Fruit fly (Drosophila melanogaster) whole organism, embryonic: ENCODE results near the gene mRpL4.

Experiments used
- Asciz ChIP-seq: fragments of 200-800 bp; sonication (Bioruptor generic); optimal IDR thresholded peaks from 2 replicates; lab custom pipeline; 2017; ENCODE audit warnings: missing biosample characterization, mild to moderate bottlenecking, missing genetic modification characterization, missing genetic modification reagents
- Bteb2 ChIP-seq: fragments of 200-800 bp; sonication (Bioruptor generic); optimal IDR thresholded peaks from 2 replicates; lab custom pipeline; 2016; ENCODE audit warnings: missing biosample characterization, missing genetic modification characterization
- CG11723 ChIP-seq: fragments of 200-800 bp; sonication (Bioruptor generic); optimal IDR thresholded peaks from 2 replicates; lab custom pipeline; 2017; ENCODE audit warnings: missing biosample characterization, mild to moderate bottlenecking, missing genetic modification characterization
- CG12104 ChIP-seq: fragments of 200-800 bp; sonication (Bioruptor generic); optimal IDR thresholded peaks from 3 replicates; lab custom pipeline; 2016; ENCODE audit warnings: missing biosample characterization, missing genetic modification characterization
- CG13424 ChIP-seq: fragments of 200-800 bp; sonication (Bioruptor generic); optimal IDR thresholded peaks from 2 replicates; lab custom pipeline; 2019; ENCODE audit warnings: missing biosample characterization, mild to moderate bottlenecking, missing genetic modification characterization, moderate library complexity
- CG14441 ChIP-seq: fragments of 200-800 bp; sonication (Bioruptor generic); IDR thresholded peaks from 2 replicates; pipeline ENCODE4 v1.3.6; 2022; ENCODE audit warnings: missing biosample characterization, missing genetic modification characterization
- CG14710 ChIP-seq: fragments of 200-800 bp; sonication (Bioruptor generic); optimal IDR thresholded peaks from 3 replicates; lab custom pipeline; 2019; ENCODE audit warnings: missing biosample characterization, mild to moderate bottlenecking, missing genetic modification characterization, moderate library complexity
- CG15269 ChIP-seq: fragments of 200-800 bp; sonication (Bioruptor generic); optimal IDR thresholded peaks from 2 replicates; lab custom pipeline; 2018; ENCODE audit warnings: missing biosample characterization, mild to moderate bottlenecking, missing genetic modification characterization, moderate library complexity
- CG17359 ChIP-seq: fragments of 200-800 bp; sonication (Bioruptor generic); optimal IDR thresholded peaks from 3 replicates; lab custom pipeline; 2018; ENCODE audit warnings: missing biosample characterization, mild to moderate bottlenecking, missing genetic modification characterization, moderate library complexity
- CG18262 ChIP-seq: fragments of 200-800 bp; optimal IDR thresholded peaks from 3 replicates; lab custom pipeline; 2019; ENCODE audit warnings: missing biosample characterization, mild to moderate bottlenecking, missing genetic modification characterization, moderate library complexity
- CG2199 ChIP-seq: fragments of 200-800 bp; sonication (Bioruptor generic); IDR thresholded peaks from 3 replicates; pipeline ENCODE4 v1.3.6; 2022; ENCODE audit warnings: missing biosample characterization, missing genetic modification characterization
- CG33213 ChIP-seq: fragments of 200-800 bp; sonication (Bioruptor generic); optimal IDR thresholded peaks from 3 replicates; lab custom pipeline; 2016; ENCODE audit warnings: missing biosample characterization, missing genetic modification characterization
- CG6254 ChIP-seq: fragments of 200-800 bp; sonication (Bioruptor generic); optimal IDR thresholded peaks from 3 replicates; lab custom pipeline; 2017; ENCODE audit warnings: mild to moderate bottlenecking, missing biosample characterization, missing genetic modification reagents, missing genetic modification characterization
- CG6765 ChIP-seq: fragments of 200-800 bp; sonication (Bioruptor generic); optimal IDR thresholded peaks from 3 replicates; lab custom pipeline; 2017; ENCODE audit warnings: missing biosample characterization, mild to moderate bottlenecking, missing genetic modification characterization
- CG7745 ChIP-seq: fragments of 200-800 bp; sonication (Bioruptor generic); optimal IDR thresholded peaks from 2 replicates; lab custom pipeline; 2018; ENCODE audit warnings: missing biosample characterization, mild to moderate bottlenecking, missing genetic modification characterization, moderate library complexity
- CG7928 ChIP-seq: fragments of 200-800 bp; sonication (Bioruptor generic); optimal IDR thresholded peaks from 2 replicates; lab custom pipeline; 2017; ENCODE audit warnings: missing biosample characterization, mild to moderate bottlenecking, missing genetic modification characterization
- CG8281 ChIP-seq: fragments of 200-800 bp; sonication (Bioruptor generic); optimal IDR thresholded peaks from 2 replicates; lab custom pipeline; 2018; ENCODE audit warnings: missing biosample characterization, mild to moderate bottlenecking, missing genetic modification characterization, moderate library complexity
- D19B ChIP-seq: fragments of 200-800 bp; sonication (Bioruptor generic); optimal IDR thresholded peaks from 2 replicates; lab custom pipeline; 2017; ENCODE audit warnings: missing biosample characterization, mild to moderate bottlenecking, missing genetic modification characterization
- Dad ChIP-seq: fragments of 200-800 bp; sonication (Bioruptor generic); optimal IDR thresholded peaks from 3 replicates; lab custom pipeline; 2016; ENCODE audit warnings: missing biosample characterization, missing genetic modification characterization
- Doc2 ChIP-seq: fragments of 200-800 bp; sonication (Bioruptor generic); IDR thresholded peaks from 2 replicates; pipeline ENCODE4 v1.3.6; 2022; ENCODE audit warnings: missing biosample characterization, missing genetic modification characterization
- Ets65A ChIP-seq: fragments of 200-800 bp; sonication (Bioruptor generic); peaks from one replicate; lab custom pipeline; 2016; ENCODE audit warnings: missing biosample characterization, missing genetic modification characterization
- HLH54F ChIP-seq: fragments of 200-800 bp; sonication (Bioruptor generic); optimal IDR thresholded peaks from 3 replicates; lab custom pipeline; 2016; ENCODE audit warnings: missing biosample characterization, missing genetic modification characterization
- Hey ChIP-seq: fragments of 200-800 bp; sonication (Bioruptor generic); optimal IDR thresholded peaks from 3 replicates; lab custom pipeline; 2018; ENCODE audit warnings: missing biosample characterization, mild to moderate bottlenecking, missing genetic modification characterization
- Oli ChIP-seq: fragments of 200-800 bp; sonication (Bioruptor generic); optimal IDR thresholded peaks from 2 replicates; lab custom pipeline; 2018; ENCODE audit warnings: missing biosample characterization, mild to moderate bottlenecking, missing genetic modification characterization, moderate library complexity
- Opbp ChIP-seq: fragments of 200-800 bp; sonication (Bioruptor generic); IDR thresholded peaks from 3 replicates; pipeline ENCODE4 v1.3.6; 2022; ENCODE audit warnings: missing biosample characterization, missing genetic modification characterization; ENCODE audit not compliant: partially characterized antibody
- Pdp1 ChIP-seq, 2 experiments: fragments of 200-800 bp; sonication (Bioruptor generic); optimal IDR thresholded peaks; 3 replicates each; lab custom pipeline; 2016; ENCODE audit warnings: missing biosample characterization in 2 of 2, missing genetic modification characterization in 2 of 2, mild to moderate bottlenecking in 1 of 2, moderate library complexity in 1 of 2
- Sox102F ChIP-seq: fragments of 200-800 bp; sonication (Bioruptor generic); optimal IDR thresholded peaks from 2 replicates; lab custom pipeline; 2018; ENCODE audit warnings: missing biosample characterization, mild to moderate bottlenecking, missing genetic modification characterization, moderate library complexity
- Xrp1 ChIP-seq: fragments of 200-800 bp; sonication (Bioruptor generic); IDR thresholded peaks from 2 replicates; pipeline ENCODE4 v1.3.6; 2022; ENCODE audit warnings: missing biosample characterization, missing genetic modification characterization
- YL-1 ChIP-seq: fragments of 200-800 bp; sonication (Bioruptor generic); optimal IDR thresholded peaks from 3 replicates; lab custom pipeline; 2017; ENCODE audit warnings: missing biosample characterization, mild to moderate bottlenecking, missing genetic modification characterization
- ara ChIP-seq: fragments of 200-800 bp; sonication (Bioruptor generic); IDR thresholded peaks from 2 replicates; pipeline ENCODE4 v1.3.6; 2022; ENCODE audit warnings: missing biosample characterization, missing genetic modification characterization
- az2 ChIP-seq: fragments of 200-800 bp; sonication (Bioruptor generic); optimal IDR thresholded peaks from 3 replicates; lab custom pipeline; 2016; ENCODE audit warnings: missing biosample characterization, missing genetic modification characterization
- disco-r ChIP-seq: fragments of 200-800 bp; sonication (Bioruptor generic); optimal IDR thresholded peaks from 2 replicates; lab custom pipeline; 2016; ENCODE audit warnings: missing biosample characterization, missing genetic modification characterization
- dmrt11E ChIP-seq: fragments of 200-800 bp; sonication (Bioruptor generic); optimal IDR thresholded peaks from 3 replicates; lab custom pipeline; 2018; ENCODE audit warnings: missing biosample characterization, mild to moderate bottlenecking, missing genetic modification characterization, moderate library complexity
- fd3F ChIP-seq: fragments of 200-800 bp; sonication (Bioruptor generic); optimal IDR thresholded peaks from 2 replicates; lab custom pipeline; 2018; ENCODE audit warnings: missing biosample characterization, mild to moderate bottlenecking, missing genetic modification characterization, moderate library complexity
- gce ChIP-seq: fragments of 200-800 bp; sonication (Bioruptor generic); IDR thresholded peaks from 3 replicates; pipeline ENCODE4 v1.3.6; 2022; ENCODE audit warnings: missing biosample characterization, missing genetic modification characterization
- gem ChIP-seq: fragments of 200-800 bp; sonication (Bioruptor generic); optimal IDR thresholded peaks from 2 replicates; lab custom pipeline; 2019; ENCODE audit warnings: missing biosample characterization, mild to moderate bottlenecking, missing genetic modification characterization, moderate library complexity
- gsb-n ChIP-seq: fragments of 200-800 bp; sonication (Bioruptor generic); optimal IDR thresholded peaks from 3 replicates; lab custom pipeline; 2018; ENCODE audit warnings: missing biosample characterization, mild to moderate bottlenecking, missing genetic modification characterization
- klu ChIP-seq: fragments of 200-800 bp; sonication (Bioruptor generic); IDR thresholded peaks from 2 replicates; pipeline ENCODE4 v1.3.6; 2022; ENCODE audit warnings: missing biosample characterization, missing genetic modification characterization
- lola ChIP-seq, 3 experiments: fragments of >200 bp in 2 of 3; fragments of 200-800 bp in 1 of 3; sonication (Bioruptor generic) in 1 of 3; optimal IDR thresholded peaks; 2 replicates each; lab custom pipeline; 2017 to 2019; ENCODE audit warnings: missing biosample characterization in 3 of 3, missing genetic modification characterization in 3 of 3, mild to moderate bottlenecking in 1 of 3, moderate library complexity in 1 of 3
- nerfin-1 ChIP-seq: fragments of 200-800 bp; sonication (Bioruptor generic); optimal IDR thresholded peaks from 3 replicates; lab custom pipeline; 2019; ENCODE audit warnings: missing biosample characterization, mild to moderate bottlenecking, missing genetic modification characterization, moderate library complexity
- nmo ChIP-seq: fragments of 200-800 bp; sonication (Bioruptor generic); optimal IDR thresholded peaks from 2 replicates; lab custom pipeline; 2018; ENCODE audit warnings: missing biosample characterization, mild to moderate bottlenecking, missing genetic modification characterization, moderate library complexity
- otp ChIP-seq: fragments of 200-800 bp; sonication (Bioruptor generic); IDR thresholded peaks from 3 replicates; pipeline ENCODE4, ENCODE4 v1.3.6; 2022; ENCODE audit warnings: missing biosample characterization, missing genetic modification characterization
- pfk ChIP-seq: fragments of 200-800 bp; sonication (Bioruptor generic); optimal IDR thresholded peaks from 2 replicates; lab custom pipeline; 2018; ENCODE audit warnings: missing biosample characterization, mild to moderate bottlenecking, missing genetic modification characterization, moderate library complexity
- prd ChIP-seq, 3 experiments: fragments of >200 bp in 2 of 3; fragments of 200-800 bp in 1 of 3; sonication (Bioruptor generic) in 1 of 3; optimal IDR thresholded peaks in 2 of 3; IDR thresholded peaks in 1 of 3; 2 replicates in 2 of 3; 3 replicates in 1 of 3; pipeline versions ENCODE4 v1.3.6 to Lab custom; 2017 to 2022; ENCODE audit warnings: missing biosample characterization in 1 of 3, missing genetic modification characterization in 1 of 3
- sens ChIP-seq: fragments of 200-800 bp; sonication (Bioruptor generic); peaks from one replicate; lab custom pipeline; 2016; ENCODE audit warnings: missing biosample characterization, missing genetic modification characterization
- sisA ChIP-seq: fragments of 200-800 bp; sonication (Bioruptor generic); IDR thresholded peaks from 2 replicates; pipeline ENCODE4 v1.3.6; 2022; ENCODE audit warnings: missing biosample characterization, missing genetic modification characterization
- tgo ChIP-seq: fragments of 200-800 bp; sonication (Bioruptor generic); IDR thresholded peaks from 3 replicates; pipeline ENCODE4 v1.3.6; 2022; ENCODE audit warnings: missing biosample characterization, missing genetic modification characterization
- tio ChIP-seq: fragments of 200-800 bp; sonication (Bioruptor generic); optimal IDR thresholded peaks from 2 replicates; lab custom pipeline; 2017; ENCODE audit warnings: missing biosample characterization, missing genetic modification characterization, inconsistent platforms
- tup ChIP-seq: fragments of 200-800 bp; sonication (Bioruptor generic); optimal IDR thresholded peaks from 2 replicates; lab custom pipeline; 2016; ENCODE audit warnings: missing biosample characterization, mild to moderate bottlenecking, missing genetic modification characterization, moderate library complexity
- twi ChIP-seq: fragments of 200-800 bp; optimal IDR thresholded peaks from 2 replicates; lab custom pipeline; 2019; ENCODE audit warnings: missing biosample characterization, mild to moderate bottlenecking, missing genetic modification characterization, moderate library complexity

mRpL4 gene

dm6 chr2L:16357865-16358264 is 28.9 kb upstream of the mRpL4 start (continued):
- TF ChIP-seq gce (GFP tag; lab: Robert Waterston, UW): no peak
- TF ChIP-seq Xrp1 (GFP tag; lab: Robert Waterston, UW): peak; percentile 54; the same call in 1 of the 2 replicates
- TF ChIP-seq sens (GFP tag; lab: Kevin White, UChicago): peak; percentile 82
- no peak for TF ChIP-seq fd3F (GFP tag; lab: Kevin White, UChicago)
- TF ChIP-seq gem (tag; lab: Kevin White, UChicago): peak; percentile 63
- peak; percentile 13 for TF ChIP-seq tio (GFP tag; lab: Kevin White, UChicago)
- TF ChIP-seq Doc2 (GFP tag; lab: Robert Waterston, UW): no peak
- no peak for TF ChIP-seq CG7745 (tag; lab: Kevin White, UChicago)
- peak; percentile 30 for TF ChIP-seq CG6254 (GFP tag; lab: Kevin White, UChicago)
- no peak for TF ChIP-seq CG14441 (GFP tag; lab: Robert Waterston, UW)
- peak; percentile 41; the same call in 1 of the 3 replicates for TF ChIP-seq tgo (GFP tag; lab: Robert Waterston, UW)
- peak; percentile 25 for TF ChIP-seq CG15269
- TF ChIP-seq tup: no peak
- TF ChIP-seq prd (optimal IDR thresholded peaks at IDR 0.05; lab: Kevin White, UChicago): no peak
- TF ChIP-seq prd (GFP tag; IDR thresholded peaks at IDR 0.05; lab: Robert Waterston, UW): peak; percentile 41; the same call in 1 of the 3 replicates
- no peak for TF ChIP-seq Dad (GFP tag; lab: Kevin White, UChicago)
- no peak for TF ChIP-seq YL-1 (GFP tag; lab: Kevin White, UChicago)
- no peak for TF ChIP-seq Bteb2
- TF ChIP-seq twi (tag; lab: Kevin White, UChicago): peak; percentile 13
- TF ChIP-seq Sox102F (GFP tag; lab: Kevin White, UChicago): peak; percentile 64
- TF ChIP-seq az2 (GFP tag; lab: Kevin White, UChicago): peak; percentile 9
- TF ChIP-seq nmo (GFP tag; lab: Kevin White, UChicago): peak; percentile 23
- TF ChIP-seq CG2199 (GFP tag; lab: Robert Waterston, UW): no peak
- no peak for TF ChIP-seq Pdp1 (GFP tag; optimal IDR thresholded peaks at IDR 0.05; lab: Kevin White, UChicago)
- no peak for TF ChIP-seq klu (GFP tag; lab: Robert Waterston, UW)
- TF ChIP-seq D19B: no peak
- peak; percentile 43; the same call in 1 of the 2 replicates for TF ChIP-seq ara (GFP tag; lab: Robert Waterston, UW)
- TF ChIP-seq Asciz (GFP tag; lab: Kevin White, UChicago): peak; percentile 18
- TF ChIP-seq Ets65A (GFP tag; lab: Kevin White, UChicago): no peak
- peak; percentile 47 for TF ChIP-seq CG17359 (tag; lab: Kevin White, UChicago)
- no peak for TF ChIP-seq sisA
- peak; percentile 8 for TF ChIP-seq nerfin-1 (tag; lab: Kevin White, UChicago)
- peak; percentile 32 for TF ChIP-seq CG14710 (tag; lab: Kevin White, UChicago)
- no peak for TF ChIP-seq CG8281 (tag; lab: Kevin White, UChicago)
- peak in 1 of 3 experiments; percentile 6 for TF ChIP-seq lola (GFP tag; optimal IDR thresholded peaks at IDR 0.05; lab: Kevin White, UChicago)
- no peak for TF ChIP-seq CG11723
- TF ChIP-seq CG7928 (GFP tag; lab: Kevin White, UChicago): no peak
- TF ChIP-seq CG12104 (GFP tag; lab: Kevin White, UChicago): no peak
- TF ChIP-seq pfk (GFP tag; lab: Kevin White, UChicago): no peak
- TF ChIP-seq dmrt11E (tag; lab: Kevin White, UChicago): peak; percentile 40
- TF ChIP-seq gsb-n (tag; lab: Kevin White, UChicago): peak; percentile 72
- no peak for TF ChIP-seq CG33213 (GFP tag; lab: Kevin White, UChicago)
- TF ChIP-seq CG13424 (tag; lab: Kevin White, UChicago): peak; percentile 35
- TF ChIP-seq otp (GFP tag; lab: Robert Waterston, UW): no peak
- TF ChIP-seq HLH54F (GFP tag; lab: Kevin White, UChicago): no peak
- no peak for TF ChIP-seq Hey (tag; lab: Kevin White, UChicago)
- TF ChIP-seq CG18262 (tag; lab: Kevin White, UChicago): peak; percentile 56
- TF ChIP-seq Oli (tag; lab: Kevin White, UChicago): peak; percentile 17
- TF ChIP-seq Opbp (GFP tag; lab: Robert Waterston, UW): no peak
- TF ChIP-seq CG6765 (GFP tag; lab: Kevin White, UChicago): no peak
- TF ChIP-seq disco-r (GFP tag; lab: Kevin White, UChicago): no peak
